Fruit fly (Drosophila melanogaster): ENCODE data around the gene Exo84.
A peak's percentile ranks its signal among the peaks of the same experiment; 100 is the strongest.

DNA sequence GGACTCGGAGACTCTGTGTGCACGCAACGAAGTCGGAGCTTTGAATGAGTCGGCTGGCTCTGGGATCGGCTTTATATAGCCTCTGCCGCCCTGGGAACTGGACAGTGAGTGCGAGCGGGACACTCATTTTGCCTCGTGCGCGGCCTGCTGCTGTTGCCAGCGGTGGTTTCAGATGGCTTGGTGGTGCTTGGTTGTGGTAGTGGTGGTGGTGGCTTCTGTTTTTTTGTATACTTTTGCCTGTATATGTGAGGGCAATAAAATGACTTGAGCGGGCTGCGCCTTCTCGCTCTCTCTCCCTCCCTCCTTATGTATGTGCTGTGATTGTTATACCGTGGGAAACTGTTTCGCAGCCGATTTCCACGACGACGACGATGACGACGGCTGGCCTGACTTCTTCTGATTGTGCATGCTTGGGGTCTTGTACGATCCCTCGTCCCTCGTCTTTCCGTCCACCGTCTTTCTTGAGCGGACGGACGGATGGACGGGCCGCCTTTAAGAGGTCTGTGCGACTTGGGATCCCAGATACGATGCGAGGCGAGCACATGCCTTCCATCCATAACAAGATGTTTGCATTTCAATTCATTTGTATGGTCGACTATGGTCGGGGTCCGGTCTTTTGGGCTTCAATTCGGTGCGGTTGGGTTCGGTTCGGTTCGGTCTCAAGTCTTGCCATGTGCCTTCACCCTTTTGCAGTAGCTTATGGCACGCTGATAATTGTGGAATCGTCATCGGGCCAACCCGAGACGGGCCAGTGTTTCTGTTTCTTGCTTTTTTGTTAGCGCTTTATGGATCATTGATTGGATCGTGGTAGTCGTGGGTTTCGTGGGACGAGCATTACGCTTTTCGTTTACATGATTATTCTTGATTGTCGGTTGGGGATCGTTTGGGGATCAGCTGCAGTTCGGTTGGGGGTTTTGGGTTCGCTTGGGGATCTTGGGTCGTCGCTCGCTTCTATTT lies 45.8 kb downstream of the Exo84 start:
- peak; percentile 52 for TF ChIP-seq psq (GFP tag; optimal IDR thresholded peaks at IDR 0.05)
- TF ChIP-seq Myc (optimal IDR thresholded peaks at IDR 0.05), result no peak
- TF ChIP-seq h (GFP tag; optimal IDR thresholded peaks at IDR 0.05), result peak; percentile 85
- TF ChIP-seq lola (GFP tag; optimal IDR thresholded peaks at IDR 0.05), result no peak
- no peak for TF ChIP-seq dsf (GFP tag; optimal IDR thresholded peaks at IDR 0.05; ENCODE audit: borderline replicate concordance)
- no peak for TF ChIP-seq Dfd (GFP tag; optimal IDR thresholded peaks at IDR 0.05)
- peak; percentile 53 for TF ChIP-seq fru (GFP tag; optimal IDR thresholded peaks at IDR 0.05)
- no peak for TF ChIP-seq br (GFP tag; optimal IDR thresholded peaks at IDR 0.05)
- peak; percentile 78 for TF ChIP-seq Rel (GFP tag; optimal IDR thresholded peaks at IDR 0.05)
- peak; percentile 64 for TF ChIP-seq Rel (tag; optimal IDR thresholded peaks at IDR 0.05)
- no peak for TF ChIP-seq CG32264 (GFP tag; optimal IDR thresholded peaks at IDR 0.05)

Data from whole organism, wandering third instar larva.